Fruit fly (Drosophila melanogaster) whole organism, embryonic: ENCODE results near the gene bi.

ENCODE experiments used
- BtbVII ChIP-seq: fragments of 200-800 bp; sonication (Bioruptor generic); optimal IDR thresholded peaks from 3 replicates; lab custom pipeline; 2017; ENCODE audit warnings: missing biosample characterization, mild to moderate bottlenecking, missing genetic modification characterization
- CG10209 ChIP-seq: fragments of 200-800 bp; sonication (Bioruptor generic); optimal IDR thresholded peaks from 3 replicates; lab custom pipeline; 2017; ENCODE audit warnings: missing biosample characterization, mild to moderate bottlenecking, missing genetic modification characterization, missing genetic modification reagents
- CG11504 ChIP-seq: fragments of 200-800 bp; sonication (Bioruptor generic); optimal IDR thresholded peaks from 3 replicates; lab custom pipeline; 2019; ENCODE audit warnings: missing biosample characterization, mild to moderate bottlenecking, missing genetic modification characterization, moderate library complexity
- CG1233 ChIP-seq: fragments of 200-800 bp; sonication (Bioruptor generic); optimal IDR thresholded peaks from 4 replicates; lab custom pipeline; 2018; ENCODE audit warnings: missing biosample characterization, mild to moderate bottlenecking, missing genetic modification characterization
- CG13123 ChIP-seq: fragments of 200-800 bp; sonication (Bioruptor generic); optimal IDR thresholded peaks from 2 replicates; lab custom pipeline; 2016; ENCODE audit warnings: missing biosample characterization, missing genetic modification characterization
- CG13424 ChIP-seq: fragments of 200-800 bp; sonication (Bioruptor generic); optimal IDR thresholded peaks from 2 replicates; lab custom pipeline; 2019; ENCODE audit warnings: missing biosample characterization, mild to moderate bottlenecking, missing genetic modification characterization, moderate library complexity
- CG13775 ChIP-seq: fragments of 200-800 bp; sonication (Bioruptor generic); optimal IDR thresholded peaks from 3 replicates; lab custom pipeline; 2017; ENCODE audit warnings: missing biosample characterization, mild to moderate bottlenecking, missing genetic modification characterization
- CG15073 ChIP-seq: fragments of 200-800 bp; sonication (Bioruptor generic); optimal IDR thresholded peaks from 2 replicates; lab custom pipeline; 2016; ENCODE audit warnings: missing biosample characterization, missing genetic modification characterization
- CG15269 ChIP-seq: fragments of 200-800 bp; sonication (Bioruptor generic); optimal IDR thresholded peaks from 2 replicates; lab custom pipeline; 2018; ENCODE audit warnings: missing biosample characterization, mild to moderate bottlenecking, missing genetic modification characterization, moderate library complexity
- CG17359 ChIP-seq: fragments of 200-800 bp; sonication (Bioruptor generic); optimal IDR thresholded peaks from 3 replicates; lab custom pipeline; 2018; ENCODE audit warnings: missing biosample characterization, mild to moderate bottlenecking, missing genetic modification characterization, moderate library complexity
- CG1792 ChIP-seq: fragments of 200-800 bp; sonication (Bioruptor generic); optimal IDR thresholded peaks from 2 replicates; lab custom pipeline; 2016; ENCODE audit warnings: missing biosample characterization, missing genetic modification characterization
- CG18262 ChIP-seq: fragments of 200-800 bp; optimal IDR thresholded peaks from 3 replicates; lab custom pipeline; 2019; ENCODE audit warnings: missing biosample characterization, mild to moderate bottlenecking, missing genetic modification characterization, moderate library complexity
- CG2129 ChIP-seq: fragments of 200-800 bp; sonication (Bioruptor generic); IDR thresholded peaks from 2 replicates; pipeline ENCODE4 v1.3.6; 2022; ENCODE audit warnings: missing biosample characterization, missing genetic modification characterization; ENCODE audit not compliant: partially characterized antibody
- CG30431 ChIP-seq: fragments of 200-800 bp; sonication (Bioruptor generic); optimal IDR thresholded peaks from 2 replicates; lab custom pipeline; 2017; ENCODE audit warnings: missing biosample characterization, missing genetic modification characterization
- CG3065 ChIP-seq: fragments of 200-800 bp; sonication (Bioruptor generic); optimal IDR thresholded peaks from 2 replicates; lab custom pipeline; 2016; ENCODE audit warnings: missing biosample characterization, missing genetic modification characterization
- CG4404 ChIP-seq: fragments of 200-800 bp; sonication (Bioruptor generic); IDR thresholded peaks from 2 replicates; pipeline ENCODE4 v1.3.6; 2022; ENCODE audit warnings: missing biosample characterization, missing genetic modification characterization
- CG6689 ChIP-seq: fragments of 200-800 bp; sonication (Bioruptor generic); IDR thresholded peaks from 2 replicates; pipeline ENCODE4 v1.3.6; 2022; ENCODE audit warnings: missing biosample characterization, missing genetic modification characterization
- CG7839 ChIP-seq: fragments of 200-800 bp; sonication (Bioruptor generic); optimal IDR thresholded peaks from 3 replicates; lab custom pipeline; 2018; ENCODE audit warnings: missing biosample characterization, mild to moderate bottlenecking, missing genetic modification characterization, moderate library complexity
- CG8388 ChIP-seq: fragments of 200-800 bp; sonication (Bioruptor generic); optimal IDR thresholded peaks from 2 replicates; lab custom pipeline; 2019; ENCODE audit warnings: missing biosample characterization, mild to moderate bottlenecking, missing genetic modification characterization, moderate library complexity
- CG8944 ChIP-seq: fragments of 200-800 bp; sonication (Bioruptor generic); optimal IDR thresholded peaks from 3 replicates; lab custom pipeline; 2016; ENCODE audit warnings: missing biosample characterization, missing genetic modification characterization
- CoRest ChIP-seq: fragments of 200-800 bp; sonication (Bioruptor generic); optimal IDR thresholded peaks from 3 replicates; lab custom pipeline; 2018; ENCODE audit warnings: missing biosample characterization, mild to moderate bottlenecking, missing genetic modification characterization, moderate library complexity
- Fer2 ChIP-seq: fragments of 200-800 bp; sonication (Bioruptor generic); optimal IDR thresholded peaks from 2 replicates; lab custom pipeline; 2018; ENCODE audit warnings: missing biosample characterization, mild to moderate bottlenecking, missing genetic modification characterization, moderate library complexity
- H15 ChIP-seq: fragments of 200-800 bp; sonication (Bioruptor generic); IDR thresholded peaks from 3 replicates; pipeline ENCODE4 v1.3.6; 2022; ENCODE audit warnings: missing biosample characterization, missing genetic modification characterization
- H2.0 ChIP-seq: fragments of 200-800 bp; sonication (Bioruptor generic); IDR thresholded peaks from 2 replicates; pipeline ENCODE4 v1.3.6; 2022; ENCODE audit warnings: missing biosample characterization, missing genetic modification characterization
- Hr51 ChIP-seq, 2 experiments: fragments of 200-800 bp; sonication (Bioruptor generic); optimal IDR thresholded peaks; 2 replicates in 1 of 2; 3 replicates in 1 of 2; lab custom pipeline; 2016 to 2018; ENCODE audit warnings: missing biosample characterization in 2 of 2, missing genetic modification characterization in 2 of 2, mild to moderate bottlenecking in 1 of 2, moderate library complexity in 1 of 2
- Hsf ChIP-seq: fragments of 200-800 bp; sonication (Bioruptor generic); optimal IDR thresholded peaks from 3 replicates; lab custom pipeline; 2016; ENCODE audit warnings: missing biosample characterization, missing genetic modification characterization
- MBD-R2 ChIP-seq: fragments of 200-800 bp; sonication (Bioruptor generic); IDR thresholded peaks from 2 replicates; pipeline ENCODE4 v1.3.6; 2022; ENCODE audit warnings: missing biosample characterization, missing genetic modification characterization
- Oli ChIP-seq: fragments of 200-800 bp; sonication (Bioruptor generic); optimal IDR thresholded peaks from 2 replicates; lab custom pipeline; 2018; ENCODE audit warnings: missing biosample characterization, mild to moderate bottlenecking, missing genetic modification characterization, moderate library complexity
- Pdp1 ChIP-seq, 2 experiments: fragments of 200-800 bp; sonication (Bioruptor generic); optimal IDR thresholded peaks; 3 replicates each; lab custom pipeline; 2016; ENCODE audit warnings: missing biosample characterization in 2 of 2, missing genetic modification characterization in 2 of 2, mild to moderate bottlenecking in 1 of 2, moderate library complexity in 1 of 2
- Ptx1 ChIP-seq: fragments of 200-800 bp; sonication (Bioruptor generic); IDR thresholded peaks from 2 replicates; pipeline ENCODE4 v1.3.6; 2022; ENCODE audit warnings: missing biosample characterization, missing genetic modification characterization
- Spps ChIP-seq: fragments of 200-800 bp; sonication (Bioruptor generic); optimal IDR thresholded peaks from 2 replicates; lab custom pipeline; 2018; ENCODE audit warnings: missing biosample characterization, mild to moderate bottlenecking, missing genetic modification characterization
- Xbp1 ChIP-seq: fragments of 200-800 bp; sonication (Bioruptor generic); optimal IDR thresholded peaks from 3 replicates; lab custom pipeline; 2016; ENCODE audit warnings: missing biosample characterization, mild to moderate bottlenecking, missing genetic modification characterization
- Xrp1 ChIP-seq: fragments of 200-800 bp; sonication (Bioruptor generic); IDR thresholded peaks from 2 replicates; pipeline ENCODE4 v1.3.6; 2022; ENCODE audit warnings: missing biosample characterization, missing genetic modification characterization
- dati ChIP-seq: fragments of 200-800 bp; sonication (Bioruptor generic); IDR thresholded peaks from 2 replicates; pipeline ENCODE4 v1.3.6; 2022; ENCODE audit warnings: missing biosample characterization, missing genetic modification characterization
- gce ChIP-seq: fragments of 200-800 bp; sonication (Bioruptor generic); IDR thresholded peaks from 3 replicates; pipeline ENCODE4 v1.3.6; 2022; ENCODE audit warnings: missing biosample characterization, missing genetic modification characterization
- hb ChIP-seq: fragments of 200-800 bp; sonication (Bioruptor generic); IDR thresholded peaks from 3 replicates; pipeline ENCODE4 v1.3.6; 2022; ENCODE audit warnings: missing biosample characterization, missing genetic modification characterization; ENCODE audit not compliant: partially characterized antibody
- lab ChIP-seq: fragments of 200-800 bp; sonication (Bioruptor generic); optimal IDR thresholded peaks from 3 replicates; lab custom pipeline; 2017; ENCODE audit warnings: missing biosample characterization, missing genetic modification characterization, mild to moderate bottlenecking, moderate library complexity, missing genetic modification reagents
- oc ChIP-seq: fragments of 200-800 bp; sonication (Bioruptor generic); optimal IDR thresholded peaks from 2 replicates; lab custom pipeline; 2018; ENCODE audit warnings: missing biosample characterization, mild to moderate bottlenecking, missing genetic modification characterization, moderate library complexity
- pan ChIP-seq, 4 experiments: fragments of >200 bp in 3 of 4; fragments of 200-800 bp in 1 of 4; sonication (Bioruptor generic) in 1 of 4; optimal IDR thresholded peaks in 3 of 4; IDR thresholded peaks in 1 of 4; 2 replicates each; pipeline versions ENCODE4 v1.3.6 to Lab custom; 2017 to 2022; ENCODE audit warnings: missing biosample characterization in 2 of 4, missing genetic modification characterization in 2 of 4, mixed read lengths in 1 of 4
- psq ChIP-seq: fragments of 200-800 bp; sonication (Bioruptor generic); optimal IDR thresholded peaks from 2 replicates; lab custom pipeline; 2017; ENCODE audit warnings: missing biosample characterization, missing genetic modification characterization
- pum ChIP-seq: fragments of 200-800 bp; sonication (Bioruptor generic); optimal IDR thresholded peaks from 2 replicates; lab custom pipeline; 2016; ENCODE audit warnings: missing biosample characterization, missing genetic modification characterization
- row ChIP-seq: fragments of 200-800 bp; sonication (Bioruptor generic); IDR thresholded peaks from 3 replicates; pipeline ENCODE4 v1.3.6; 2022; ENCODE audit warnings: missing biosample characterization, missing genetic modification characterization
- seq ChIP-seq: fragments of 200-800 bp; sonication (Bioruptor generic); IDR thresholded peaks from 2 replicates; pipeline ENCODE4 v1.3.6; 2022; ENCODE audit warnings: missing biosample characterization, missing genetic modification characterization
- sisA ChIP-seq: fragments of 200-800 bp; sonication (Bioruptor generic); IDR thresholded peaks from 2 replicates; pipeline ENCODE4 v1.3.6; 2022; ENCODE audit warnings: missing biosample characterization, missing genetic modification characterization
- tio ChIP-seq: fragments of 200-800 bp; sonication (Bioruptor generic); optimal IDR thresholded peaks from 2 replicates; lab custom pipeline; 2017; ENCODE audit warnings: missing biosample characterization, missing genetic modification characterization, inconsistent platforms
- usp ChIP-seq: fragments of >200 bp; optimal IDR thresholded peaks from 2 replicates; lab custom pipeline; 2017; ENCODE audit warnings: missing biosample characterization, missing genetic modification characterization
- vnd ChIP-seq: fragments of 200-800 bp; sonication (Bioruptor generic); IDR thresholded peaks from 3 replicates; pipeline ENCODE4 v1.3.6; 2022; ENCODE audit warnings: missing biosample characterization, missing genetic modification characterization; ENCODE audit not compliant: partially characterized antibody
- vvl ChIP-seq: fragments of 200-800 bp; sonication (Bioruptor generic); IDR thresholded peaks from 2 replicates; pipeline ENCODE4 v1.3.6; 2022; ENCODE audit warnings: missing biosample characterization, missing genetic modification characterization
- zen ChIP-seq: fragments of 200-800 bp; sonication (Bioruptor generic); optimal IDR thresholded peaks from 3 replicates; lab custom pipeline; 2018; ENCODE audit warnings: missing biosample characterization, mild to moderate bottlenecking, missing genetic modification characterization, moderate library complexity
- zf30C ChIP-seq: fragments of 200-800 bp; sonication (Bioruptor generic); optimal IDR thresholded peaks from 3 replicates; lab custom pipeline; 2018; ENCODE audit warnings: missing biosample characterization, mild to moderate bottlenecking, missing genetic modification characterization

The bi gene

dm6 chrX:4505318-4505717 is 92.7 kb downstream of the bi start (continued):
- TF ChIP-seq Oli (tag; lab: Kevin White, UChicago) (peak; percentile 14), sisA (GFP tag; lab: Robert Waterston, UW) (peak; percentile 25; the same call in 1 of the 2 replicates), CG13775 (GFP tag; lab: Kevin White, UChicago) (peak; percentile 11), H2.0 (GFP tag; lab: Robert Waterston, UW) (no peak), CG15269 (peak; percentile 17), vvl (GFP tag; lab: Robert Waterston, UW) (peak; percentile 45; the same call in 1 of the 2 replicates), CG10209 (GFP tag; lab: Kevin White, UChicago) (peak; percentile 11), hb (GFP tag; lab: Robert Waterston, UW) (no peak), Ptx1 (GFP tag; lab: Robert Waterston, UW) (0 out of 2 replicates have a peak, but pooled peaks have one; percentile 17), tio (GFP tag; lab: Kevin White, UChicago) (peak; percentile 15), H15 (no peak), CG18262 (tag; lab: Kevin White, UChicago) (no peak), Fer2 (tag; lab: Kevin White, UChicago) (no peak), CG7839 (tag; lab: Kevin White, UChicago) (peak; percentile 38), Xbp1 (GFP tag; lab: Kevin White, UChicago) (peak; percentile 37), Pdp1 (GFP tag; optimal IDR thresholded peaks at IDR 0.05; lab: Kevin White, UChicago) (peak; percentile 5 to 26), CG8944 (GFP tag; lab: Kevin White, UChicago) (no peak), CG15073 (GFP tag; lab: Kevin White, UChicago) (no peak), zen (tag; lab: Kevin White, UChicago) (peak; percentile 24), MBD-R2 (GFP tag; lab: Robert Waterston, UW) (no peak), CG17359 (tag; lab: Kevin White, UChicago) (peak; percentile 6), CoRest (peak; percentile 23), Spps (no peak), CG13424 (tag; lab: Kevin White, UChicago) (peak; percentile 18), Xrp1 (GFP tag; lab: Robert Waterston, UW) (peak; percentile 61; the same call in 1 of the 2 replicates), row (peak; percentile 52; the same call in 2 of the 3 replicates), BtbVII (GFP tag; lab: Kevin White, UChicago) (no peak), lab (GFP tag; lab: Kevin White, UChicago) (peak; percentile 14), pan (optimal IDR thresholded peaks at IDR 0.05; lab: Kevin White, UChicago) (no peak), pan (GFP tag; optimal IDR thresholded peaks at IDR 0.05 in 1 of 2, IDR thresholded peaks at IDR 0.05 in 1 of 2) (peak in 1 of 2 experiments; percentile 42), CG6689 (peak; percentile 48; the same call in 1 of the 2 replicates), pum (GFP tag; lab: Kevin White, UChicago) (peak; percentile 23), CG8388 (GFP tag; lab: Kevin White, UChicago) (peak; percentile 37), gce (GFP tag; lab: Robert Waterston, UW) (no peak), Hsf (GFP tag; lab: Kevin White, UChicago) (peak; percentile 19), oc (tag; lab: Kevin White, UChicago) (no peak), CG3065 (GFP tag; lab: Kevin White, UChicago) (no peak), zf30C (GFP tag; lab: Kevin White, UChicago) (peak; percentile 16), CG4404 (peak; percentile 39), usp (GFP tag; lab: Kevin White, UChicago) (no peak), vnd (GFP tag; lab: Robert Waterston, UW) (no peak), psq (GFP tag; lab: Kevin White, UChicago) (no peak), dati (GFP tag; lab: Robert Waterston, UW) (no peak), CG30431 (GFP tag; lab: Kevin White, UChicago) (peak; percentile 6), seq (GFP tag; lab: Robert Waterston, UW) (no peak), CG1792 (GFP tag; lab: Kevin White, UChicago) (peak; percentile 1), CG1233 (GFP tag; lab: Kevin White, UChicago) (peak; percentile 24), CG2129 (GFP tag; lab: Robert Waterston, UW) (no peak), Hr51 (GFP tag; optimal IDR thresholded peaks at IDR 0.05; lab: Kevin White, UChicago) (peak in 1 of 2 experiments; percentile 31), CG13123 (GFP tag; lab: Kevin White, UChicago) (no peak), CG11504 (peak; percentile 46)
